Worm (Caenorhabditis elegans) whole organism, midembryonic: ENCODE measurements around the gene lgc-54.

Experiments used
- T22C8.4 ChIP-seq: fragments of 200-800 bp; sonication (Bioruptor generic); IDR thresholded peaks from 2 replicates; pipeline ENCODE4 v1.3.6; 2022; ENCODE audit warnings: missing genetic modification characterization, missing compliant biosample characterization
- cog-1 ChIP-seq: sonication (generic microtip); optimal IDR thresholded peaks from 2 replicates; lab custom pipeline; 2016; ENCODE audit warnings: missing genetic modification characterization, missing compliant biosample characterization
- flt-1 ChIP-seq: fragments of 200-800 bp; sonication (Bioruptor generic); IDR thresholded peaks from 2 replicates; pipeline ENCODE4 v1.3.6; 2022; ENCODE audit warnings: missing genetic modification characterization, missing compliant biosample characterization
- klf-2 ChIP-seq: fragments of 200-800 bp; sonication (Bioruptor generic); conservative IDR thresholded peaks from 2 replicates; pipeline ENCODE4 v1.3.6; 2022; ENCODE audit warnings: missing genetic modification reagents, missing genetic modification characterization, missing compliant biosample characterization
- tab-1 ChIP-seq: fragments of 200-800 bp; sonication (Bioruptor generic); IDR thresholded peaks from 2 replicates; pipeline ENCODE4 v1.3.6; 2022; ENCODE audit warnings: missing genetic modification characterization, missing compliant biosample characterization
- ztf-23 ChIP-seq: fragments of 200-800 bp; sonication (Bioruptor generic); IDR thresholded peaks from 2 replicates; pipeline ENCODE4 v1.3.6; 2022; ENCODE audit warnings: missing genetic modification reagents, missing genetic modification characterization, missing compliant biosample characterization
- ztf-29 ChIP-seq: fragments of 200-800 bp; sonication (Bioruptor generic); IDR thresholded peaks from 2 replicates; pipeline ENCODE4 v1.3.6; 2022; ENCODE audit warnings: missing genetic modification reagents, missing genetic modification characterization, missing compliant biosample characterization

DNA sequence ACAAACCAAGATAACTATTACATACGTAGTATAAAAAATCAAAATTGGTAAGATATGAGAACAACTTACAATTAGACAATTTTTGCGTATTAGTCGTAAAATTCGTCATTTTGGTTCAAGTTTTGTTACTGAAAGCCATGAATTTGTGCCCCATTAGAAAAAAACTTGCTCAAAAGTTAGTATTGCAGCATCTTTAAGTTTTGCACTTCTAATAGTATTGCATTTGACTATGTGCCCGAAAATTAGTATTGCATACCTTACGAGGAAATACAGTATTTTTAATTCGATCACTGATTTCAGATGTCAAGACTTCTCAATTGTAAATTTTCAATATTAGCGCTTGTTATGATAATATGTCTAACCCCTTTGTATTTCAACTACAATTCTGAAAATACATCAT, 24.9 kb downstream of the lgc-54 start, which contains the start of gene T15B7.8:
- TF ChIP-seq T22C8.4 (no peak), cog-1 (tag; lab: Kevin White, UChicago) (no peak), ztf-23 (GFP tag; lab: Robert Waterston, UW) (no peak), klf-2 (no peak), tab-1 (GFP tag; lab: Robert Waterston, UW) (no peak), flt-1 (GFP tag; lab: Robert Waterston, UW) (no peak), ztf-29 (GFP tag; lab: Robert Waterston, UW) (no peak)
